Worm (Caenorhabditis elegans) whole organism, L4 larva: ENCODE measurements around the gene C35D6.13.

Experiments used
- F49E8.2 ChIP-seq: sonication (generic microtip); optimal IDR thresholded peaks from 2 replicates; lab custom pipeline; 2016; ENCODE audit warnings: missing compliant biosample characterization, mild to moderate bottlenecking, missing genetic modification characterization, borderline replicate concordance
- R02D3.7 ChIP-seq: fragments of 150-350 bp; sonication (generic microtip); optimal IDR thresholded peaks from 3 replicates; lab custom pipeline; 2014; ENCODE audit warnings: missing biosample characterization, missing genetic modification characterization
- T20F7.1 ChIP-seq: fragments of 200-800 bp; sonication (Bioruptor generic); optimal IDR thresholded peaks from 2 replicates; lab custom pipeline; 2018; ENCODE audit warnings: mild to moderate bottlenecking, missing genetic modification characterization, missing compliant biosample characterization
- T26A8.4 ChIP-seq: fragments of 200-800 bp; sonication (Bioruptor generic); IDR thresholded peaks from 2 replicates; pipeline ENCODE4 v1.3.6; 2022; ENCODE audit warnings: missing genetic modification characterization, missing compliant biosample characterization
- Y105C5A.15 ChIP-seq: fragments of 200-800 bp; sonication (Bioruptor generic); IDR thresholded peaks from 2 replicates; pipeline ENCODE4 v1.3.6; 2022; ENCODE audit warnings: missing genetic modification characterization, missing compliant biosample characterization
- Y48G9A.11 ChIP-seq: fragments of 200-800 bp; sonication (Bioruptor generic); IDR thresholded peaks from 2 replicates; pipeline ENCODE4 v1.3.6; 2022; ENCODE audit warnings: missing genetic modification reagents, missing genetic modification characterization, missing compliant biosample characterization
- Y5F2A.4 ChIP-seq: fragments of 200-800 bp; sonication (Bioruptor generic); optimal IDR thresholded peaks from 2 replicates; lab custom pipeline; 2018; ENCODE audit warnings: mild to moderate bottlenecking, missing genetic modification characterization, missing compliant biosample characterization
- Y75B8A.6 ChIP-seq: fragments of 200-800 bp; sonication (Bioruptor generic); IDR thresholded peaks from 2 replicates; pipeline ENCODE4 v1.3.6; 2022; ENCODE audit warnings: missing genetic modification reagents, missing genetic modification characterization, missing compliant biosample characterization
- aha-1 ChIP-seq: fragments of 150-350 bp; peaks from one replicate; lab custom pipeline; 2014; ENCODE audit warnings: missing biosample characterization, missing genetic modification characterization
- ama-1 ChIP-seq: fragments of 150-350 bp; optimal IDR thresholded peaks from 2 replicates; lab custom pipeline; 2014; ENCODE audit warnings: inconsistent platforms, mixed read lengths
- attf-4 ChIP-seq: sonication (generic microtip); optimal IDR thresholded peaks from 3 replicates; lab custom pipeline; 2017; ENCODE audit warnings: missing biosample characterization, missing genetic modification characterization
- ceh-20 ChIP-seq: fragments of 200-800 bp; sonication (Bioruptor generic); IDR thresholded peaks from 2 replicates; pipeline ENCODE4 v1.3.6; 2022; ENCODE audit warnings: missing genetic modification reagents, missing genetic modification characterization, missing compliant biosample characterization
- ceh-62 ChIP-seq: sonication (generic microtip); optimal IDR thresholded peaks from 2 replicates; lab custom pipeline; 2017; ENCODE audit warnings: missing biosample characterization, missing genetic modification characterization
- cey-2 ChIP-seq: sonication (generic microtip); optimal IDR thresholded peaks from 3 replicates; lab custom pipeline; 2017; ENCODE audit warnings: missing genetic modification characterization, mild to moderate bottlenecking, missing compliant biosample characterization, antibody characterized with exemption, borderline replicate concordance; ENCODE audit not compliant: insufficient read depth
- daf-12 ChIP-seq: fragments of 150-350 bp; optimal IDR thresholded peaks from 2 replicates; lab custom pipeline; 2014; ENCODE audit warnings: missing biosample characterization, missing genetic modification reagents, missing genetic modification characterization
- daf-16 ChIP-seq, 3 experiments: sonication (generic microtip); optimal IDR thresholded peaks; 2 replicates each; lab custom pipeline; 2016 to 2017; ENCODE audit warnings: missing genetic modification characterization in 3 of 3, missing genetic modification reagents in 3 of 3, mild to moderate bottlenecking in 2 of 3, missing compliant biosample characterization in 2 of 3, missing biosample characterization in 1 of 3, moderate library complexity in 1 of 3
- daf-19 ChIP-seq: fragments of 200-800 bp; sonication (Bioruptor generic); conservative IDR thresholded peaks from 2 replicates; pipeline ENCODE4 v1.3.6; 2022; ENCODE audit warnings: missing genetic modification characterization, missing compliant biosample characterization
- egl-27 ChIP-seq: sonication (generic microtip); optimal IDR thresholded peaks from 3 replicates; lab custom pipeline; 2017; ENCODE audit warnings: missing biosample characterization, missing genetic modification reagents, missing genetic modification characterization
- fos-1 ChIP-seq: fragments of 150-350 bp; optimal IDR thresholded peaks from 2 replicates; lab custom pipeline; 2014; ENCODE audit warnings: missing biosample characterization, missing genetic modification characterization
- hif-1 ChIP-seq, 2 experiments: sonication (generic microtip); optimal IDR thresholded peaks; 2 replicates each; lab custom pipeline; 2016 to 2017; ENCODE audit warnings: missing compliant biosample characterization in 2 of 2, missing genetic modification characterization in 2 of 2, missing genetic modification reagents in 2 of 2, missing genotype in 2 of 2, mild to moderate bottlenecking in 1 of 2
- hlh-11 ChIP-seq: fragments of 200-800 bp; sonication (Bioruptor generic); optimal IDR thresholded peaks from 2 replicates; lab custom pipeline; 2018; ENCODE audit warnings: mild to moderate bottlenecking, missing genetic modification characterization, missing compliant biosample characterization
- hmg-1.1 ChIP-seq: fragments of 200-800 bp; sonication (Bioruptor generic); IDR thresholded peaks from 2 replicates; pipeline ENCODE4 v1.3.6; 2022; ENCODE audit warnings: missing genetic modification reagents, missing genetic modification characterization, missing compliant biosample characterization
- jun-1 ChIP-seq: fragments of 150-350 bp; optimal IDR thresholded peaks from 2 replicates; lab custom pipeline; 2014; ENCODE audit warnings: missing biosample characterization, missing genetic modification reagents, missing genetic modification characterization
- lin-15B ChIP-seq: fragments of 150-350 bp; sonication (generic microtip); optimal IDR thresholded peaks from 3 replicates; lab custom pipeline; 2014; ENCODE audit warnings: missing biosample characterization, missing genetic modification characterization
- lin-38 ChIP-seq: fragments of 200-800 bp; sonication (Bioruptor generic); IDR thresholded peaks from 2 replicates; pipeline ENCODE4 v1.3.6; 2022; ENCODE audit warnings: missing genetic modification reagents, missing genetic modification characterization, missing compliant biosample characterization
- lir-3 ChIP-seq: sonication (generic microtip); optimal IDR thresholded peaks from 2 replicates; lab custom pipeline; 2016; ENCODE audit warnings: mild to moderate bottlenecking, missing genetic modification characterization, missing compliant biosample characterization
- madf-5 ChIP-seq, 2 experiments: fragments of 200-800 bp; sonication (Bioruptor generic); IDR thresholded peaks; 2 replicates each; pipeline ENCODE4 v1.3.6; 2022; ENCODE audit warnings: missing compliant biosample characterization in 2 of 2, missing genetic modification characterization in 2 of 2
- mep-1 ChIP-seq: fragments of 150-350 bp; sonication (generic microtip); optimal IDR thresholded peaks from 3 replicates; lab custom pipeline; 2014; ENCODE audit warnings: missing biosample characterization, missing genetic modification characterization
- nhr-111 ChIP-seq: fragments of 200-800 bp; sonication (Bioruptor generic); optimal IDR thresholded peaks from 2 replicates; lab custom pipeline; 2018; ENCODE audit warnings: mild to moderate bottlenecking, missing genetic modification characterization, missing compliant biosample characterization
- nhr-237 ChIP-seq: sonication (generic microtip); optimal IDR thresholded peaks from 2 replicates; lab custom pipeline; 2017; ENCODE audit warnings: missing biosample characterization, missing genetic modification characterization
- nhr-25 ChIP-seq: sonication (generic microtip); optimal IDR thresholded peaks from 2 replicates; lab custom pipeline; 2017; ENCODE audit warnings: missing genetic modification characterization, mild to moderate bottlenecking, missing compliant biosample characterization, antibody characterized with exemption, moderate library complexity, borderline replicate concordance; ENCODE audit not compliant: insufficient read depth
- nhr-41 ChIP-seq: fragments of 200-800 bp; sonication (Bioruptor generic); IDR thresholded peaks from 2 replicates; pipeline ENCODE4 v1.3.6; 2022; ENCODE audit warnings: missing genetic modification reagents, missing genetic modification characterization, missing compliant biosample characterization
- nhr-6 ChIP-seq: fragments of 150-350 bp; optimal IDR thresholded peaks from 2 replicates; lab custom pipeline; 2014; ENCODE audit warnings: missing biosample characterization, missing genetic modification characterization
- php-3 ChIP-seq: fragments of 200-800 bp; sonication (Bioruptor generic); IDR thresholded peaks from 2 replicates; pipeline ENCODE4 v1.3.6; 2022; ENCODE audit warnings: missing genetic modification reagents, missing genetic modification characterization, missing compliant biosample characterization
- pqm-1 ChIP-seq: sonication (generic microtip); optimal IDR thresholded peaks from 2 replicates; lab custom pipeline; 2017; ENCODE audit warnings: missing biosample characterization, missing genetic modification characterization
- spr-3 ChIP-seq: fragments of 200-800 bp; sonication (Bioruptor generic); optimal IDR thresholded peaks from 2 replicates; lab custom pipeline; 2018; ENCODE audit warnings: mild to moderate bottlenecking, missing genetic modification characterization, missing compliant biosample characterization
- unc-62 ChIP-seq, 3 experiments: fragments of 150-350 bp in 1 of 3; sonication (generic microtip); optimal IDR thresholded peaks in 2 of 3; peaks in 1 of 3; 1 replicate in 1 of 3; 2 replicates in 2 of 3; lab custom pipeline; 2014 to 2017; ENCODE audit warnings: missing biosample characterization in 3 of 3, missing genetic modification characterization in 3 of 3, missing genetic modification reagents in 3 of 3, missing genotype in 1 of 3
- vab-7 ChIP-seq: fragments of 200-800 bp; sonication (Bioruptor generic); IDR thresholded peaks from 2 replicates; pipeline ENCODE4 v1.3.6; 2022; ENCODE audit warnings: missing genetic modification reagents, missing genetic modification characterization, missing compliant biosample characterization
- zfp-3 ChIP-seq: fragments of 200-800 bp; sonication (Bioruptor generic); conservative IDR thresholded peaks from 2 replicates; pipeline ENCODE4 v1.3.6; 2022; ENCODE audit warnings: missing genetic modification reagents, missing genetic modification characterization, missing compliant biosample characterization

C35D6.13 gene

ce11 chrIV:16336721-16337120 lies at the start of gene C35D6.13:
TSS of gene C35D6.13 (plus strand) at chrIV:16337021.
- no peak for TF ChIP-seq lin-15B (tag; lab: Kevin White, UChicago)
- TF ChIP-seq cey-2 (tag; lab: Kevin White, UChicago) = no peak
- no peak for TF ChIP-seq jun-1 (tag; lab: Kevin White, UChicago)
- no peak for TF ChIP-seq fos-1
- no peak for TF ChIP-seq vab-7 (GFP tag; lab: Robert Waterston, UW)
- no peak for TF ChIP-seq nhr-25
- no peak for TF ChIP-seq spr-3 (GFP tag; lab: Kevin White, UChicago)
- TF ChIP-seq lin-38 (GFP tag; lab: Robert Waterston, UW) = no peak
- no peak for TF ChIP-seq nhr-41
- no peak for TF ChIP-seq lir-3 (tag; lab: Kevin White, UChicago)
- TF ChIP-seq Y75B8A.6 (GFP tag; lab: Robert Waterston, UW) = no peak
- TF ChIP-seq T20F7.1 (GFP tag; lab: Kevin White, UChicago) = no peak
- TF ChIP-seq php-3 (GFP tag; lab: Robert Waterston, UW) = no peak
- no peak for TF ChIP-seq nhr-237 (tag; lab: Kevin White, UChicago)
- TF ChIP-seq hmg-1.1 (GFP tag; lab: Robert Waterston, UW) = no peak
- no peak for TF ChIP-seq attf-4

ce11 chrIV:16290745-16291144 lies 46.1 kb upstream of the C35D6.13 start, which contains the start of gene srz-75:
TSS of gene srz-75 (minus strand) at chrIV:16290845.
- TF ChIP-seq unc-62 (GFP tag; optimal IDR thresholded peaks at IDR 0.05 in 1 of 2; lab: Kevin White, UChicago) = peak in 1 of 2 experiments; percentile 77
- no peak for TF ChIP-seq unc-62 (tag; optimal IDR thresholded peaks at IDR 0.05; lab: Kevin White, UChicago)
- no peak for TF ChIP-seq hlh-11 (tag; lab: Kevin White, UChicago)
- peak; percentile 64 for TF ChIP-seq aha-1 (tag; lab: Kevin White, UChicago)
- no peak for TF ChIP-seq mep-1
- TF ChIP-seq lin-38 (GFP tag; lab: Robert Waterston, UW) = no peak

- TF ChIP-seq nhr-237 (tag; lab: Kevin White, UChicago) = no peak
- TF ChIP-seq pqm-1 = peak; percentile 68
- TF ChIP-seq madf-5 (GFP tag; IDR thresholded peaks at IDR 0.05; lab: Robert Waterston, UW) = no peak
- TF ChIP-seq egl-27 (tag; lab: Kevin White, UChicago) = no peak
- TF ChIP-seq daf-16 (GFP tag; optimal IDR thresholded peaks at IDR 0.05; lab: Kevin White, UChicago) = no peak
- TF ChIP-seq daf-16 (tag; optimal IDR thresholded peaks at IDR 0.05; lab: Kevin White, UChicago) = peak; percentile 69
- no peak for TF ChIP-seq ama-1 (lab: Kevin White, UChicago)
- TF ChIP-seq ceh-62 (tag; lab: Kevin White, UChicago) = no peak
Observed at ce11 chrIV:16293889-16294288, 42.9 kb upstream of the C35D6.13 start.

- TF ChIP-seq lir-3 (tag; lab: Kevin White, UChicago) (no peak), nhr-25 (no peak), nhr-6 (tag; lab: Kevin White, UChicago) (no peak), ceh-20 (no peak), daf-19 (GFP tag; lab: Robert Waterston, UW) (no peak), daf-12 (tag; lab: Kevin White, UChicago) (no peak), Y48G9A.11 (GFP tag; lab: Robert Waterston, UW) (no peak), Y105C5A.15 (GFP tag; lab: Robert Waterston, UW) (no peak), daf-16 (GFP tag; optimal IDR thresholded peaks at IDR 0.05; lab: Kevin White, UChicago) (no peak), daf-16 (tag; optimal IDR thresholded peaks at IDR 0.05; lab: Kevin White, UChicago) (no peak), zfp-3 (GFP tag; lab: Robert Waterston, UW) (no peak), nhr-237 (tag; lab: Kevin White, UChicago) (no peak), T26A8.4 (GFP tag; lab: Robert Waterston, UW) (no peak), aha-1 (tag; lab: Kevin White, UChicago) (no peak), Y5F2A.4 (GFP tag; lab: Kevin White, UChicago) (no peak), F49E8.2 (no peak), madf-5 (GFP tag; IDR thresholded peaks at IDR 0.05; lab: Robert Waterston, UW) (no peak), hif-1 (tag; optimal IDR thresholded peaks at IDR 0.05; lab: Kevin White, UChicago) (no peak), R02D3.7 (tag; lab: Kevin White, UChicago) (no peak), nhr-111 (GFP tag; lab: Kevin White, UChicago) (no peak)
- TF ChIP-seq, all 104 proteins: peak for 0
Observed at ce11 chrIV:16298851-16299250, 38.0 kb upstream of the C35D6.13 start, which contains the start of gene srz-72. TSS of gene srz-72 (plus strand) at chrIV:16299151.
